Worm (Caenorhabditis elegans) whole organism, early embryonic: ENCODE data around the gene K03H1.13.

Experiments used
- ama-1 ChIP-seq: fragments of 150-350 bp; optimal IDR thresholded peaks from 2 replicates; lab custom pipeline; 2014
- ets-7 ChIP-seq: sonication (generic microtip); optimal IDR thresholded peaks from 2 replicates; lab custom pipeline; 2016; ENCODE audit warnings: missing genotype, missing genetic modification characterization, missing compliant biosample characterization
- flt-1 ChIP-seq: fragments of 200-800 bp; sonication (Bioruptor generic); IDR thresholded peaks from 2 replicates; pipeline ENCODE4 v1.3.6; 2022; ENCODE audit warnings: missing genetic modification characterization, missing compliant biosample characterization
- hmg-4 ChIP-seq: fragments of 200-800 bp; sonication (Bioruptor generic); optimal IDR thresholded peaks from 2 replicates; lab custom pipeline; 2018; ENCODE audit warnings: mild to moderate bottlenecking, missing genetic modification characterization, missing compliant biosample characterization
- scrt-1 ChIP-seq: fragments of 200-800 bp; sonication (Bioruptor generic); IDR thresholded peaks from 2 replicates; pipeline ENCODE4 v1.3.6; 2022; ENCODE audit warnings: missing genetic modification characterization, missing compliant biosample characterization
- tra-4 ChIP-seq: sonication (generic microtip); optimal IDR thresholded peaks from 2 replicates; lab custom pipeline; 2017; ENCODE audit warnings: missing genetic modification characterization, missing compliant biosample characterization

ce11 chrIII:9899720-9900119 is 50.4 kb downstream of the K03H1.13 start:
- TF ChIP-seq ama-1 = no peak
- no peak for TF ChIP-seq tra-4
- no peak for TF ChIP-seq flt-1 (GFP tag; lab: Robert Waterston, UW)
- no peak for TF ChIP-seq hmg-4 (GFP tag; lab: Kevin White, UChicago)
- TF ChIP-seq ets-7 (tag; lab: Kevin White, UChicago) = no peak
- TF ChIP-seq scrt-1 (GFP tag; lab: Robert Waterston, UW) = no peak
